Fruit fly (Drosophila melanogaster): Measurements from ENCODE around the gene Mnr.

Mnr gene

dm6 chrX:21322289-21322981 is 41.5 kb upstream of the Mnr start (continued):
- TF ChIP-seq Eip74EF (GFP tag; optimal IDR thresholded peaks at IDR 0.05) (no peak), CG12769 (tag; optimal IDR thresholded peaks at IDR 0.05) (no peak), tap (tag; optimal IDR thresholded peaks at IDR 0.05) (peak; percentile 51), CG17829 (tag; optimal IDR thresholded peaks at IDR 0.05) (peak; percentile 56), croc (GFP tag; conservative IDR thresholded peaks at IDR 0.05) (peak; percentile 20; the same call in 1 of the 3 replicates), ranshi (GFP tag; IDR thresholded peaks at IDR 0.05) (0 out of 2 replicates have a peak, but pooled peaks have one; percentile 43), CG17186 (GFP tag; optimal IDR thresholded peaks at IDR 0.05) (no peak), exex (tag; optimal IDR thresholded peaks at IDR 0.05) (peak; percentile 67), pum (GFP tag; optimal IDR thresholded peaks at IDR 0.05) (peak; percentile 13), CG6765 (GFP tag; optimal IDR thresholded peaks at IDR 0.05) (peak; percentile 36), NfI (GFP tag; optimal IDR thresholded peaks at IDR 0.05) (no peak), dan (GFP tag; IDR thresholded peaks at IDR 0.05) (no peak), Hr3 (GFP tag; optimal IDR thresholded peaks at IDR 0.05) (no peak), dm (GFP tag; optimal IDR thresholded peaks at IDR 0.05) (no peak), CG12219 (GFP tag; optimal IDR thresholded peaks at IDR 0.05) (no peak), Fer3 (tag; optimal IDR thresholded peaks at IDR 0.05) (peak; percentile 61), CG6654 (GFP tag; optimal IDR thresholded peaks at IDR 0.05) (peak; percentile 19), wek (GFP tag; optimal IDR thresholded peaks at IDR 0.05) (no peak), CG14710 (tag; optimal IDR thresholded peaks at IDR 0.05) (peak; percentile 49), CG4424 (GFP tag; optimal IDR thresholded peaks at IDR 0.05) (peak; percentile 51), cwo (GFP tag; optimal IDR thresholded peaks at IDR 0.05) (peak; percentile 92), CG15011 (GFP tag; optimal IDR thresholded peaks at IDR 0.05) (peak; percentile 56), gfzf (GFP tag; optimal IDR thresholded peaks at IDR 0.05) (no peak), rib (GFP tag; IDR thresholded peaks at IDR 0.05) (0 out of 2 replicates have a peak, but pooled peaks have one; percentile 14), ssp (GFP tag; IDR thresholded peaks at IDR 0.05) (no peak), Meics (GFP tag; optimal IDR thresholded peaks at IDR 0.05) (peak; percentile 82), B-H2 (GFP tag; optimal IDR thresholded peaks at IDR 0.05) (peak; percentile 57), Antp (GFP tag; optimal IDR thresholded peaks at IDR 0.05) (no peak), D19B (GFP tag; optimal IDR thresholded peaks at IDR 0.05) (peak; percentile 50), CG7372 (GFP tag; IDR thresholded peaks at IDR 0.05) (peak; percentile 50; the same call in 1 of the 2 replicates), ftz-f1 (GFP tag; optimal IDR thresholded peaks at IDR 0.05) (peak; percentile 16), Hr51 (GFP tag; optimal IDR thresholded peaks at IDR 0.05) (no peak), CG3281 (GFP tag; optimal IDR thresholded peaks at IDR 0.05) (peak; percentile 74), CG31441 (GFP tag; IDR thresholded peaks at IDR 0.05) (peak; percentile 81), Asciz (GFP tag; optimal IDR thresholded peaks at IDR 0.05) (peak; percentile 52), CG8281 (tag; optimal IDR thresholded peaks at IDR 0.05) (no peak), CG2889 (GFP tag; IDR thresholded peaks at IDR 0.05) (no peak), Spps (tag; optimal IDR thresholded peaks at IDR 0.05) (no peak)

dm6 chrX:21319202-21319772 is 38.3 kb upstream of the Mnr start, which contains the start of the genes SLIRP1 and anox:
Gene SLIRP1, minus strand, starts transcription at chrX:21319296.
Gene anox, minus strand, starts transcription at chrX:21319296.
- TF ChIP-seq ATbp (GFP tag; optimal IDR thresholded peaks at IDR 0.05) (peak; percentile 66), CG10462 (GFP tag; optimal IDR thresholded peaks at IDR 0.05) (peak; percentile 70), sqz (GFP tag; optimal IDR thresholded peaks at IDR 0.05) (peak; percentile 59), Xrp1 (GFP tag; IDR thresholded peaks at IDR 0.05) (peak; percentile 87), Sry-β (GFP tag; optimal IDR thresholded peaks at IDR 0.05) (peak; percentile 14), Bdp1 (GFP tag; optimal IDR thresholded peaks at IDR 0.05) (peak; percentile 56), CG9215 (GFP tag; IDR thresholded peaks at IDR 0.05) (peak; percentile 77), dm (GFP tag; optimal IDR thresholded peaks at IDR 0.05) (peak; percentile 77), CG11504 (tag; optimal IDR thresholded peaks at IDR 0.05) (peak; percentile 91), Mes4 (GFP tag; optimal IDR thresholded peaks at IDR 0.05) (peak; percentile 62), odd (GFP tag; optimal IDR thresholded peaks at IDR 0.05) (peak; percentile 83), CG18599 (GFP tag; optimal IDR thresholded peaks at IDR 0.05) (peak; percentile 89), CG34376 (GFP tag; optimal IDR thresholded peaks at IDR 0.05) (peak; percentile 77)

All from whole organism, embryonic.